Worm (Caenorhabditis elegans) whole organism, midembryonic: Measurements from ENCODE around the gene pcm-1.

Experiments used
- T22C8.4 ChIP-seq: fragments of 200-800 bp; sonication (Bioruptor generic); IDR thresholded peaks from 2 replicates; pipeline ENCODE4 v1.3.6; 2022; ENCODE audit warnings: missing genetic modification characterization, missing compliant biosample characterization
- cog-1 ChIP-seq: sonication (generic microtip); optimal IDR thresholded peaks from 2 replicates; lab custom pipeline; 2016; ENCODE audit warnings: missing genetic modification characterization, missing compliant biosample characterization
- flt-1 ChIP-seq: fragments of 200-800 bp; sonication (Bioruptor generic); IDR thresholded peaks from 2 replicates; pipeline ENCODE4 v1.3.6; 2022; ENCODE audit warnings: missing genetic modification characterization, missing compliant biosample characterization
- klf-2 ChIP-seq: fragments of 200-800 bp; sonication (Bioruptor generic); conservative IDR thresholded peaks from 2 replicates; pipeline ENCODE4 v1.3.6; 2022; ENCODE audit warnings: missing genetic modification reagents, missing genetic modification characterization, missing compliant biosample characterization
- med-1 ChIP-seq: sonication (generic microtip); optimal IDR thresholded peaks from 2 replicates; lab custom pipeline; 2017; ENCODE audit warnings: missing genetic modification characterization, mild to moderate bottlenecking, missing compliant biosample characterization, antibody characterized with exemption, missing genetic modification reagents; ENCODE audit not compliant: insufficient read depth
- ref-1 ChIP-seq: fragments of 200-800 bp; sonication (Bioruptor generic); conservative IDR thresholded peaks from 2 replicates; pipeline ENCODE4 v1.3.6; 2022; ENCODE audit warnings: missing genetic modification reagents, missing genetic modification characterization, missing compliant biosample characterization
- tab-1 ChIP-seq: fragments of 200-800 bp; sonication (Bioruptor generic); IDR thresholded peaks from 2 replicates; pipeline ENCODE4 v1.3.6; 2022; ENCODE audit warnings: missing genetic modification characterization, missing compliant biosample characterization
- ztf-23 ChIP-seq: fragments of 200-800 bp; sonication (Bioruptor generic); IDR thresholded peaks from 2 replicates; pipeline ENCODE4 v1.3.6; 2022; ENCODE audit warnings: missing genetic modification reagents, missing genetic modification characterization, missing compliant biosample characterization
- ztf-29 ChIP-seq: fragments of 200-800 bp; sonication (Bioruptor generic); IDR thresholded peaks from 2 replicates; pipeline ENCODE4 v1.3.6; 2022; ENCODE audit warnings: missing genetic modification reagents, missing genetic modification characterization, missing compliant biosample characterization

DNA sequence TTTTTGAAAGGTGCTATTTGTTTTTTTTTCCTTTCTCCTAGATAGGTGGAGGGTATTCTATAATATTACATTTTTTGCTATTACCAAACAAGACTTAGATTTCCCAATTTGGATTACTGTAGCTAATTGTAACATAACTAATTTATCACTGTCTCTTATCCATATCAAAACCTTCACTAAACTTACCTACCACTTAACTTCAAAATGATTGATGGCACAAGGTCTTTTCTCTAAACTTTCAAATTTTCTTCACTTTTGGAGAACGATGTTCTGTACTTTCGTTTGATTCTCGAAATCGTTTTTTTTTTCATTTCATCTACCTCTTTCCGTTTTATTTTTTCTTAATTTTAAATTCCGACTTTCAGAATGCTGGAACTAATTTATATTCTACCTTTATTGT, 19.7 kb upstream of the pcm-1 start, which contains the start of gene dhs-16:
- TF ChIP-seq tab-1 (GFP tag; lab: Robert Waterston, UW) (no peak), ztf-29 (no peak), med-1 (GFP tag; lab: Kevin White, UChicago) (no peak), flt-1 (no peak), T22C8.4 (GFP tag; lab: Robert Waterston, UW) (no peak), cog-1 (no peak), klf-2 (GFP tag; lab: Robert Waterston, UW) (no peak), ref-1 (GFP tag; lab: Robert Waterston, UW) (no peak), ztf-23 (GFP tag; lab: Robert Waterston, UW) (no peak)
